Worm (Caenorhabditis elegans): ENCODE results near the gene math-21.
A peak's percentile ranks its signal among the peaks of the same experiment; 100 is the strongest.
"Not testable (repeated sequence)": the region's sequence is repeated elsewhere in the genome, so short reads cannot be mapped to it uniquely, and the experiment has no call there.

Gene math-21

DNA sequence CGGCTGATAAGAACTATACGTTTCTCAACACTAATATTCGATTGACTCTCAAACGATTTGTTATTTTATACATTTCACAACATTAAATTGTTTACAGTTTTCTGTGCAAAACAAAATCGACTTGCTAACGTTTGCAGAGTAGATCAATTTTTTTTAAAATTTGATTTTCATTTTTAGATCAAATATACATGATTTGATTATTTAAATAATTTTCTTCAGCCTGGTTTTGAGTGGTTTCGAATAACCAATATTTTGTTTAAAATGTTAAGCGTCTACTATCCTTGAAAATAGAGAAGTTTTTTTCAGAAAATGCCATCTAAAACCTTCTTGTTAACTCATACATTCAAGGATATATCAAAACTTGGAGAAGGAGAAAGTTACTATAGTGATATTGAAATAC lies at the start of gene math-21:
math-21 (plus strand) TSS at position 301 of the 400 bp plus-strand sequence.
- TF ChIP-seq lin-39 (tag; optimal IDR thresholded peaks at IDR 0.05) (no peak), mep-1 (tag; optimal IDR thresholded peaks at IDR 0.05) (no peak), dsc-1 (tag; optimal IDR thresholded peaks at IDR 0.05) (no peak), sptf-1 (tag; optimal IDR thresholded peaks at IDR 0.05) (no peak), skn-1 (tag; optimal IDR thresholded peaks at IDR 0.05) (no peak), C16A3.4 (tag; optimal IDR thresholded peaks at IDR 0.05) (no peak)

DNA sequence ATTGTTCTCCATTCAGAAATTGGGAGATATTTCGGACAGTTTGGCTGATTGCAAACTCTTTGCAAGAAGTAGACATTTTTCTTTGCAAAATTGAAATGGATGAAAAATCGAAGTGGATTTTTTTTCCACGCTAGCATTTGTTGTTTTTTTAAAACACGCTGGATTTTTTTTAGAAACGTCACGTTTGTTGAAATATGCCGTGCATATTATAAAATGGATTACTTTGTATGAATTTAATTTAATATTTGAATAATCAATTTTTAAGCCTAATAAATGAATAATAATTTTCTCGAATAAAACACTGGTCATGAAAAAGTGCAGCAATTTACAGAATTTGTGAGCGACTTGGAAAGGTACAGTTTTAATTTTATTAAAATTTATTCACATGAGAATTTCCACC lies 48.7 kb upstream of the math-21 start, which contains the start of gene ZK250.14:
ZK250.14 (minus strand) TSS at position 101 of the 400 bp plus-strand sequence.
- TF ChIP-seq efl-1 (optimal IDR thresholded peaks at IDR 0.05) (no peak), efl-1 (GFP tag; optimal IDR thresholded peaks at IDR 0.05 in 1 of 2) (no peak), mep-1 (tag; optimal IDR thresholded peaks at IDR 0.05) (no peak), egl-13 (tag; optimal IDR thresholded peaks at IDR 0.05) (no peak), ama-1 (optimal IDR thresholded peaks at IDR 0.05) (no peak), nhr-77 (tag; optimal IDR thresholded peaks at IDR 0.05) (no peak), nhr-76 (tag; optimal IDR thresholded peaks at IDR 0.05) (no peak)

- TF ChIP-seq sox-4 (tag; optimal IDR thresholded peaks at IDR 0.05) (no peak), elt-3 (tag; optimal IDR thresholded peaks at IDR 0.05) (no peak), nhr-11 (tag; optimal IDR thresholded peaks at IDR 0.05) (no peak), ceh-90 (tag; optimal IDR thresholded peaks at IDR 0.05) (no peak)
These were observed 47.4 kb upstream of the math-21 start, which contains the start of gene math-48 for ce11 chrII:1946427-1946826. TSS of gene math-48 (minus strand) at chrII:1946527.

DNA sequence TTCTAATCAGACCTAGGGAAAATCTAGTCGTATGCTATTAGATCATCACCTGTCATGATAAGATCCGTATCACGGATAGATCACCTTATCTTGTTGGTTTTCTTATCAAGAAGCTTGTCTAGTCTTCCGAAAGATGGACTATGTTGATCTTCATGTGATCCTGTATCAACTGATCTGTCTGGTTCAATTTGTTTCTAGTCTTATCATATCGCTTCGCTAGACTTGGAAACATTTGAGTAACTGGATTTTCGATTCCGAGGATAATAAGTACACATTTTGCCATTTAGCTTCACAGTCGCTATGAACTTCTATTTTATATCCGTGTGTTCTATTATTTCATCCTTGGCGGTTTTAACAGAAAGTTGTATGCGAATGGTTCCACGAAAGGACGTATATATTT lies 45.4 kb upstream of the math-21 start, which contains the start of gene ZK250.2:
ZK250.2 (plus strand) TSS at position 301 of the 400 bp plus-strand sequence.
- TF ChIP-seq ceh-63 (GFP tag; optimal IDR thresholded peaks at IDR 0.05); nhr-237 (tag; optimal IDR thresholded peaks at IDR 0.05); F16B12.6 (tag; optimal IDR thresholded peaks at IDR 0.05): not testable (repeated sequence)

DNA sequence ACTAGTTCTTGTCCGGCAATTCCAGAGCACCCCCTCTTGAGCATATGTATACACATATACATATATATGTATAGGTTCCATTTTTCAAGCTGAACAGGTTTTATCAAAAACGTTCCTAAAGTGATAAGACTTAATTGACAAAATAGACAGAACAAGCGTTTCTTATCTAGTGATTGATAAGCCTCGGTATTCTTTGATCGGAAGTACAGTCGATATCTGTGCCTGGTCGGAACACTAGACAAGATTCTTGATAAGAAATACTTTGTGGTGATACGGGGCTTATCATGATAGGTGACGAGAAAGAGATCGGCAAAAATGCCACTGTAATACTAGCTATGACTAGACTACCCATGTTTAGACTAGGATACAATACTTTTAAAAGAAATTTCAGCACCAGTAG lies 44.7 kb upstream of the math-21 start:
- TF ChIP-seq lin-14 (GFP tag; optimal IDR thresholded peaks at IDR 0.05), result peak; percentile 43
- TF ChIP-seq nhr-20 (tag; optimal IDR thresholded peaks at IDR 0.05), result no peak
- no peak for TF ChIP-seq xbp-1 (tag; optimal IDR thresholded peaks at IDR 0.05)
- no peak for TF ChIP-seq snu-23 (GFP tag; optimal IDR thresholded peaks at IDR 0.05)
- peak; percentile 56 for TF ChIP-seq tlp-1 (tag; optimal IDR thresholded peaks at IDR 0.05)
- peak; percentile 64 for TF ChIP-seq jun-1 (tag; optimal IDR thresholded peaks at IDR 0.05)
- TF ChIP-seq ets-5 (GFP tag; IDR thresholded peaks at IDR 0.05), result no peak
- TF ChIP-seq elt-2 (tag; optimal IDR thresholded peaks at IDR 0.05), result peak; percentile 98
- TF ChIP-seq lin-15B (tag; optimal IDR thresholded peaks at IDR 0.05), result no peak
- TF ChIP-seq elt-3 (tag; optimal IDR thresholded peaks at IDR 0.05), result peak in 1 of 6 experiments; percentile 42
- TF ChIP-seq pqm-1 (tag; optimal IDR thresholded peaks at IDR 0.05), result peak; percentile 56
- TF ChIP-seq ceh-8 (GFP tag; optimal IDR thresholded peaks at IDR 0.05), result no peak

DNA sequence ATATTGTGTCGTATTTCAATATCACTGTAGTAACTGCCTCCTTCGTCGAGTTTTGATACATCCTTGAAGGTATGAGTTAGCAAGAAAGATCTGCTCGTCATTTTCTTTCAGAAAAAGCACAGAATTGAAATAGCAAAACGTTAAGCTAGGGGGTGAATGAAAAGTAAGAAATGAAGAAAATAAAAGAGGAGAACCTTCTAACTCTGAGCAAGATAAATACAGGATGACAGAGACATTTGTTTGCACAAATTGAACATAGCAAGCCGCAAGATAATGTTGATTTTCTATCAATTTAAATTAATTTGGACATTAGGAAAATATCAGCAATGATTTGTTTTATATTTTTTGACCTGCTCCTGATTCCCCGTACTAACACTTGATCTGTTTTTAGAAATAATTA lies 38.3 kb upstream of the math-21 start, which contains the start of gene math-49:
math-49 (minus strand) TSS at position 101 of the 400 bp plus-strand sequence.
- not testable (repeated sequence) for TF ChIP-seq tlp-1 (tag; optimal IDR thresholded peaks at IDR 0.05); nhr-77 (tag; optimal IDR thresholded peaks at IDR 0.05); ama-1 (optimal IDR thresholded peaks at IDR 0.05)

DNA sequence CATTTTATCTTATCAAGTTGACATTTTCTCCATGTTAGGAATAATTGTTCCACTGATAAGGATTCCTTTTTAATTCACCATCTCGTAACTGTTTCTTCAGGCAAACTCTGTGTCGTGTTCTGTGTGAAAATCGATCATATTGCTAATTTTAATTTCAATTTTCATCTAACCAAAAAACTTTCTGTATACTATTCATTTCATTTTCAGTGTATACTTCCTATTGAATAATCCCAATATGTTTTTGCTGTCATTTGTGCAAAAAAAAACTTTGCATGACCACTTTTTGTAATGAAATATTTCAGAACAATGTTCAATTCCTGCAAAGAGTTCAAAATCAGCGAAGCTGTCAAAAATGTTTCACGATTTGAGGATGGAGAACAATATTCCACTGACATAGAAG lies 6.9 kb upstream of the math-21 start, which contains the start of gene Y16E11A.4:
Y16E11A.4 (plus strand) TSS at position 301 of the 400 bp plus-strand sequence.
- TF ChIP-seq fkh-10 (GFP tag; optimal IDR thresholded peaks at IDR 0.05), result no peak
- TF ChIP-seq lin-14 (GFP tag; optimal IDR thresholded peaks at IDR 0.05), result no peak
- TF ChIP-seq mdl-1 (tag; optimal IDR thresholded peaks at IDR 0.05), result no peak
- no peak for TF ChIP-seq jun-1 (tag; optimal IDR thresholded peaks at IDR 0.05)
- TF ChIP-seq ces-1 (GFP tag; optimal IDR thresholded peaks at IDR 0.05), result no peak
- no peak for TF ChIP-seq isw-1 (GFP tag; IDR thresholded peaks at IDR 0.05)
- no peak for TF ChIP-seq unc-130 (tag; optimal IDR thresholded peaks at IDR 0.05)
- no peak for TF ChIP-seq fkh-4 (tag; optimal IDR thresholded peaks at IDR 0.05; ENCODE audit: borderline replicate concordance)
- TF ChIP-seq sptf-1 (tag; optimal IDR thresholded peaks at IDR 0.05), result no peak
- TF ChIP-seq C04F5.9 (tag; optimal IDR thresholded peaks at IDR 0.05), result no peak
- TF ChIP-seq egl-27 (tag; optimal IDR thresholded peaks at IDR 0.05), result no peak
- TF ChIP-seq tbx-2 (tag; optimal IDR thresholded peaks at IDR 0.05), result no peak
- TF ChIP-seq hlh-17 (GFP tag; optimal IDR thresholded peaks at IDR 0.05; ENCODE audit: borderline replicate concordance), result no peak
- no peak for TF ChIP-seq mep-1 (tag; optimal IDR thresholded peaks at IDR 0.05)
- no peak for TF ChIP-seq nhr-85 (tag)
- no peak for TF ChIP-seq snpc-4 (tag; optimal IDR thresholded peaks at IDR 0.05)
- no peak for TF ChIP-seq ceh-90 (tag; optimal IDR thresholded peaks at IDR 0.05)
- TF ChIP-seq sup-37 (GFP tag; optimal IDR thresholded peaks at IDR 0.05), result no peak

Measured in whole organism, L1 larva.